Fruit fly (Drosophila melanogaster) whole organism, embryonic: ENCODE measurements around the gene CG13248.

Experiments used
- CG10209 ChIP-seq: fragments of 200-800 bp; sonication (Bioruptor generic); optimal IDR thresholded peaks from 3 replicates; lab custom pipeline; 2017; ENCODE audit warnings: missing biosample characterization, mild to moderate bottlenecking, missing genetic modification characterization, missing genetic modification reagents
- CG10565 ChIP-seq: fragments of 200-800 bp; sonication (Bioruptor generic); optimal IDR thresholded peaks from 3 replicates; lab custom pipeline; 2016; ENCODE audit warnings: missing biosample characterization, mild to moderate bottlenecking, missing genetic modification characterization
- CG11723 ChIP-seq: fragments of 200-800 bp; sonication (Bioruptor generic); optimal IDR thresholded peaks from 2 replicates; lab custom pipeline; 2017; ENCODE audit warnings: missing biosample characterization, mild to moderate bottlenecking, missing genetic modification characterization
- CG12104 ChIP-seq: fragments of 200-800 bp; sonication (Bioruptor generic); optimal IDR thresholded peaks from 3 replicates; lab custom pipeline; 2016; ENCODE audit warnings: missing biosample characterization, missing genetic modification characterization
- CG12744 ChIP-seq: fragments of 200-800 bp; sonication (Bioruptor generic); optimal IDR thresholded peaks from 2 replicates; lab custom pipeline; 2016; ENCODE audit warnings: missing biosample characterization, missing genetic modification characterization
- CG14965 ChIP-seq: fragments of 200-800 bp; sonication (Bioruptor generic); optimal IDR thresholded peaks from 2 replicates; lab custom pipeline; 2016; ENCODE audit warnings: missing biosample characterization, missing genetic modification characterization, borderline replicate concordance
- CG1602 ChIP-seq: fragments of 200-800 bp; sonication (Bioruptor generic); optimal IDR thresholded peaks from 3 replicates; lab custom pipeline; 2016; ENCODE audit warnings: missing biosample characterization, missing genetic modification characterization
- CG17802 ChIP-seq: fragments of 200-800 bp; sonication (Bioruptor generic); optimal IDR thresholded peaks from 2 replicates; lab custom pipeline; 2018; ENCODE audit warnings: missing biosample characterization, mild to moderate bottlenecking, missing genetic modification characterization, moderate library complexity
- CG2116 ChIP-seq: fragments of 200-800 bp; sonication (Bioruptor generic); optimal IDR thresholded peaks from 3 replicates; lab custom pipeline; 2018; ENCODE audit warnings: missing biosample characterization, mild to moderate bottlenecking, missing genetic modification characterization
- CG2199 ChIP-seq: fragments of 200-800 bp; sonication (Bioruptor generic); IDR thresholded peaks from 3 replicates; pipeline ENCODE4 v1.3.6; 2022; ENCODE audit warnings: missing biosample characterization, missing genetic modification characterization
- CG30020 ChIP-seq: fragments of 200-800 bp; optimal IDR thresholded peaks from 2 replicates; lab custom pipeline; 2019; ENCODE audit warnings: missing biosample characterization, mild to moderate bottlenecking, missing genetic modification characterization, moderate library complexity
- CG31365 ChIP-seq: fragments of 200-800 bp; sonication (Bioruptor generic); optimal IDR thresholded peaks from 2 replicates; lab custom pipeline; 2018; ENCODE audit warnings: missing biosample characterization, mild to moderate bottlenecking, missing genetic modification characterization
- CG31441 ChIP-seq: fragments of 200-800 bp; sonication (Bioruptor generic); IDR thresholded peaks from 2 replicates; pipeline ENCODE4 v1.3.6; 2022; ENCODE audit warnings: missing biosample characterization, missing genetic modification characterization
- CG34224 ChIP-seq: fragments of 200-800 bp; sonication (Bioruptor generic); IDR thresholded peaks from 3 replicates; pipeline ENCODE4 v1.3.6; 2022; ENCODE audit warnings: missing biosample characterization, missing genetic modification characterization; ENCODE audit not compliant: partially characterized antibody
- CG3726 ChIP-seq: fragments of 200-800 bp; sonication (Bioruptor generic); IDR thresholded peaks from 3 replicates; pipeline ENCODE4, ENCODE4 v1.3.6; 2022; ENCODE audit warnings: missing biosample characterization, missing genetic modification characterization
- CG3995 ChIP-seq: fragments of 200-800 bp; sonication (Bioruptor generic); optimal IDR thresholded peaks from 3 replicates; lab custom pipeline; 2016; ENCODE audit warnings: missing biosample characterization, missing genetic modification characterization
- CG4282 ChIP-seq: fragments of 200-800 bp; sonication (Bioruptor generic); optimal IDR thresholded peaks from 2 replicates; lab custom pipeline; 2016; ENCODE audit warnings: missing biosample characterization, missing genetic modification characterization
- CG5953 ChIP-seq: fragments of 200-800 bp; sonication (Bioruptor generic); IDR thresholded peaks from 2 replicates; pipeline ENCODE4 v1.3.6; 2022; ENCODE audit warnings: missing biosample characterization, missing genetic modification characterization
- CG7839 ChIP-seq: fragments of 200-800 bp; sonication (Bioruptor generic); optimal IDR thresholded peaks from 3 replicates; lab custom pipeline; 2018; ENCODE audit warnings: missing biosample characterization, mild to moderate bottlenecking, missing genetic modification characterization, moderate library complexity
- CG7928 ChIP-seq: fragments of 200-800 bp; sonication (Bioruptor generic); optimal IDR thresholded peaks from 2 replicates; lab custom pipeline; 2017; ENCODE audit warnings: missing biosample characterization, mild to moderate bottlenecking, missing genetic modification characterization
- CG8281 ChIP-seq: fragments of 200-800 bp; sonication (Bioruptor generic); optimal IDR thresholded peaks from 2 replicates; lab custom pipeline; 2018; ENCODE audit warnings: missing biosample characterization, mild to moderate bottlenecking, missing genetic modification characterization, moderate library complexity
- CG8290 ChIP-seq, 3 experiments: fragments of 200-800 bp; sonication (Bioruptor generic); optimal IDR thresholded peaks; 2 replicates each; lab custom pipeline; 2016 to 2019; ENCODE audit warnings: missing biosample characterization in 3 of 3, missing genetic modification characterization in 3 of 3, mild to moderate bottlenecking in 2 of 3, moderate library complexity in 1 of 3
- CG8944 ChIP-seq: fragments of 200-800 bp; sonication (Bioruptor generic); optimal IDR thresholded peaks from 3 replicates; lab custom pipeline; 2016; ENCODE audit warnings: missing biosample characterization, missing genetic modification characterization
- CTCF ChIP-seq: fragments of 200-800 bp; sonication (Bioruptor generic); optimal IDR thresholded peaks from 2 replicates; lab custom pipeline; 2017; ENCODE audit warnings: missing biosample characterization, mild to moderate bottlenecking, missing genetic modification characterization, moderate library complexity
- Hr51 ChIP-seq, 2 experiments: fragments of 200-800 bp; sonication (Bioruptor generic); optimal IDR thresholded peaks; 2 replicates in 1 of 2; 3 replicates in 1 of 2; lab custom pipeline; 2016 to 2018; ENCODE audit warnings: missing biosample characterization in 2 of 2, missing genetic modification characterization in 2 of 2, mild to moderate bottlenecking in 1 of 2, moderate library complexity in 1 of 2
- MTF-1 ChIP-seq: fragments of 200-800 bp; sonication (Bioruptor generic); optimal IDR thresholded peaks from 2 replicates; lab custom pipeline; 2018; ENCODE audit warnings: missing biosample characterization, mild to moderate bottlenecking, missing genetic modification characterization, borderline replicate concordance
- Med ChIP-seq: fragments of 200-800 bp; sonication (Bioruptor generic); peaks from one replicate; lab custom pipeline; 2016; ENCODE audit warnings: missing biosample characterization, missing genetic modification characterization, mild to moderate bottlenecking, inconsistent platforms, moderate library complexity
- Myb ChIP-seq: fragments of 200-800 bp; sonication (Bioruptor generic); optimal IDR thresholded peaks from 2 replicates; lab custom pipeline; 2016; ENCODE audit warnings: missing biosample characterization, missing genetic modification characterization
- Nf-YC ChIP-seq: fragments of 200-800 bp; optimal IDR thresholded peaks from 3 replicates; lab custom pipeline; 2019; ENCODE audit warnings: missing biosample characterization, mild to moderate bottlenecking, missing genetic modification characterization, moderate library complexity
- Poxn ChIP-seq: fragments of 200-800 bp; sonication (Bioruptor generic); IDR thresholded peaks from 2 replicates; pipeline ENCODE4 v1.3.6; 2022; ENCODE audit warnings: missing biosample characterization, missing genetic modification characterization
- Six4 ChIP-seq: fragments of 200-800 bp; sonication (Bioruptor generic); optimal IDR thresholded peaks from 2 replicates; lab custom pipeline; 2016; ENCODE audit warnings: missing biosample characterization, missing genetic modification characterization
- Stat92E ChIP-seq, 3 experiments: fragments of >200 bp in 2 of 3; fragments of 200-800 bp in 1 of 3; sonication (Bioruptor generic) in 1 of 3; optimal IDR thresholded peaks; 2 replicates each; lab custom pipeline; 2017 to 2019; ENCODE audit warnings: missing biosample characterization in 3 of 3, missing genetic modification characterization in 3 of 3, mild to moderate bottlenecking in 1 of 3, moderate library complexity in 1 of 3
- Vsx1 ChIP-seq: fragments of 200-800 bp; sonication (Bioruptor generic); optimal IDR thresholded peaks from 2 replicates; lab custom pipeline; 2017; ENCODE audit warnings: missing biosample characterization, mild to moderate bottlenecking, missing genetic modification characterization, missing genetic modification reagents
- ac ChIP-seq: fragments of 200-800 bp; sonication (Bioruptor generic); optimal IDR thresholded peaks from 3 replicates; lab custom pipeline; 2017; ENCODE audit warnings: missing biosample characterization, mild to moderate bottlenecking, missing genetic modification characterization
- bcd ChIP-seq: fragments of 200-800 bp; sonication (Bioruptor generic); optimal IDR thresholded peaks from 2 replicates; lab custom pipeline; 2017; ENCODE audit warnings: missing biosample characterization, mild to moderate bottlenecking, missing genetic modification characterization
- chn ChIP-seq: fragments of 200-800 bp; sonication (Bioruptor generic); optimal IDR thresholded peaks from 2 replicates; lab custom pipeline; 2016; ENCODE audit warnings: missing biosample characterization, missing genetic modification characterization
- croc ChIP-seq: fragments of 200-800 bp; sonication (Bioruptor generic); conservative IDR thresholded peaks from 3 replicates; pipeline ENCODE4 v1.3.6; 2022; ENCODE audit warnings: missing biosample characterization, missing genetic modification characterization
- dimm ChIP-seq: fragments of 200-800 bp; sonication (Bioruptor generic); IDR thresholded peaks from 2 replicates; pipeline ENCODE4 v1.3.6; 2022; ENCODE audit warnings: missing biosample characterization, missing genetic modification characterization
- ham ChIP-seq: fragments of 200-800 bp; sonication (Bioruptor generic); IDR thresholded peaks from 2 replicates; pipeline ENCODE4 v1.3.6; 2022; ENCODE audit warnings: missing biosample characterization, missing genetic modification characterization
- onecut ChIP-seq: fragments of 200-800 bp; sonication (Bioruptor generic); IDR thresholded peaks from 2 replicates; pipeline ENCODE4 v1.3.6; 2022; ENCODE audit warnings: missing biosample characterization, missing genetic modification characterization
- prd ChIP-seq, 3 experiments: fragments of >200 bp in 2 of 3; fragments of 200-800 bp in 1 of 3; sonication (Bioruptor generic) in 1 of 3; optimal IDR thresholded peaks in 2 of 3; IDR thresholded peaks in 1 of 3; 2 replicates in 2 of 3; 3 replicates in 1 of 3; pipeline versions ENCODE4 v1.3.6 to Lab custom; 2017 to 2022; ENCODE audit warnings: missing biosample characterization in 1 of 3, missing genetic modification characterization in 1 of 3
- sim ChIP-seq: fragments of 200-800 bp; sonication (Bioruptor generic); IDR thresholded peaks from 2 replicates; pipeline ENCODE4 v1.3.6; 2022; ENCODE audit warnings: missing biosample characterization, missing genetic modification characterization
- tx ChIP-seq: fragments of 200-800 bp; sonication (Bioruptor generic); optimal IDR thresholded peaks from 2 replicates; lab custom pipeline; 2016; ENCODE audit warnings: missing biosample characterization, missing genetic modification characterization
- vnd ChIP-seq: fragments of 200-800 bp; sonication (Bioruptor generic); IDR thresholded peaks from 3 replicates; pipeline ENCODE4 v1.3.6; 2022; ENCODE audit warnings: missing biosample characterization, missing genetic modification characterization; ENCODE audit not compliant: partially characterized antibody
- wdn ChIP-seq: fragments of 200-800 bp; sonication (Bioruptor generic); IDR thresholded peaks from 2 replicates; pipeline ENCODE4 v1.3.6; 2022; ENCODE audit warnings: missing biosample characterization, missing genetic modification characterization
- zen ChIP-seq: fragments of 200-800 bp; sonication (Bioruptor generic); optimal IDR thresholded peaks from 3 replicates; lab custom pipeline; 2018; ENCODE audit warnings: missing biosample characterization, mild to moderate bottlenecking, missing genetic modification characterization, moderate library complexity

The CG13248 gene

DNA sequence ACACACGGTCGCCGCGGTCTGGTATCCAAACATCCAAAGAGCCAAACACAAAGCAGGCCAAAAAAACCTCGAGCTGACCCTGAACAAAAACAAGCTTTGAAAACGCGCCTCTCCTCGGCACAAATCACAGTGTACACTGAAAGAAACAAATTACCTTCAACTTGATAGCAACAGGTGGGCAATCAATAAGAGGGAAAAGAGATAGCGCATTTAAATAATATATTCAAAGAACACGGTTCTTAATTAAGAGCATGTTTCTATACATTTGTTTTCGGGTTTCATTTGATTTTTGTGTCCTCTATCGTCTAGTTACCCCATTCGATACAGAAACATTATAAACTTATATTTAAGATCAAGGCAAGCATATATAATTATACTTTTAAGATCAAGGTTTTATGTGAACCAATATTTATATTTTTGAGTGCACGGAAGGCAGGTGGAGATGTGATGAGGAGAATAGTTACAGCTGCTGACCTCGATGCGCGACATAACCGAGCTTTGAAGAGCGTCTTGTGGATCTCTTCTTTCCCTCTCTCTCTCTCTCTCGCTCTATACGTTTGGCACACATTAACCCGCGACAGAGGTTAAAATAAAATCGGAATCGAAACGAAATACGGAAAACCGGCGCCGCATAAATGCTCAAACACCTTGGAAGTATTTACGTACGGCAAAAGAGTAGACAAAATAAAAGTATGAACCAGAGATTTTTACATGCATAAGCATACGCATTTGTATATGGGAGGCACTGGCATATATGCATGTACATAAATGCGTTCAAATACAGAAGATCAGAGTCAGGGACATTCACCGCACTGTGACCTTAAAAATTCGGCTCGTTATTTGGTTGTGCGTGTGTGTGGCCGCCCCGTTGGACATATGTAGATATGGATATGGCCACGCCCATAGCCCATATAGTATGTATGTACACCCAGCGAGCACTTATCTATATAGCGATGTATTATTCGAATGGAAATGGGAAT is 11.8 kb downstream of the CG13248 start (continued):
- peak; percentile 86 for TF ChIP-seq CG31441 (GFP tag; lab: Robert Waterston, UW)
- TF ChIP-seq CG1602 (GFP tag; lab: Kevin White, UChicago): peak; percentile 85
- peak; percentile 82 for TF ChIP-seq CG11723 (GFP tag; lab: Kevin White, UChicago)
- TF ChIP-seq CG7839 (tag; lab: Kevin White, UChicago): peak; percentile 91
- TF ChIP-seq vnd: no peak
- peak; percentile 68 for TF ChIP-seq onecut (GFP tag; lab: Robert Waterston, UW)
- peak; percentile 74 for TF ChIP-seq CG12744 (GFP tag; lab: Kevin White, UChicago)
- no peak for TF ChIP-seq dimm
- peak; percentile 70 for TF ChIP-seq CG8281
- TF ChIP-seq CG2199 (GFP tag; lab: Robert Waterston, UW): no peak; the same call in 2 of the 3 replicates
- TF ChIP-seq CG5953 (GFP tag; lab: Robert Waterston, UW): no peak; the same call in 1 of the 2 replicates
- TF ChIP-seq CG3726 (GFP tag; lab: Robert Waterston, UW): no peak
- TF ChIP-seq wdn: 0 out of 2 replicates have a peak, but pooled peaks have one; percentile 21
- TF ChIP-seq Six4 (GFP tag; lab: Kevin White, UChicago): peak; percentile 69
- peak; percentile 81 for TF ChIP-seq CG12104 (GFP tag; lab: Kevin White, UChicago)
- TF ChIP-seq Stat92E (GFP tag; optimal IDR thresholded peaks at IDR 0.05; lab: Kevin White, UChicago): peak in 1 of 3 experiments; percentile 46
- peak; percentile 75 for TF ChIP-seq tx (GFP tag; lab: Kevin White, UChicago)
- TF ChIP-seq CG10209 (GFP tag; lab: Kevin White, UChicago): peak; percentile 83
- TF ChIP-seq CG17802 (tag; lab: Kevin White, UChicago): peak; percentile 56
- peak; percentile 77 for TF ChIP-seq Nf-YC (tag; lab: Kevin White, UChicago)
- TF ChIP-seq CG14965 (GFP tag; lab: Kevin White, UChicago): peak; percentile 38
- TF ChIP-seq CG30020 (tag; lab: Kevin White, UChicago): peak; percentile 66
- peak; percentile 89 for TF ChIP-seq bcd (GFP tag; lab: Kevin White, UChicago)
- TF ChIP-seq CG34224 (GFP tag; lab: Robert Waterston, UW): 0 out of 3 replicates have a peak, but pooled peaks have one; percentile 5
- TF ChIP-seq CG8944: peak; percentile 50
- peak; percentile 37 for TF ChIP-seq CG8290 (GFP tag; optimal IDR thresholded peaks at IDR 0.05; lab: Kevin White, UChicago)
- peak in 1 of 2 experiments; percentile 59 for TF ChIP-seq CG8290 (tag; optimal IDR thresholded peaks at IDR 0.05; lab: Kevin White, UChicago)
- TF ChIP-seq chn: peak; percentile 73
- TF ChIP-seq CTCF (GFP tag; lab: Kevin White, UChicago): peak; percentile 41
- TF ChIP-seq ac: peak; percentile 35
- peak; percentile 51 for TF ChIP-seq CG7928 (GFP tag; lab: Kevin White, UChicago)
- peak; percentile 36; the same call in 2 of the 3 replicates for TF ChIP-seq croc (GFP tag; lab: Robert Waterston, UW)
- peak; percentile 55 to 92 for TF ChIP-seq Hr51 (GFP tag; optimal IDR thresholded peaks at IDR 0.05; lab: Kevin White, UChicago)
- peak; percentile 93 for TF ChIP-seq Med
- no peak for TF ChIP-seq Poxn (GFP tag; lab: Robert Waterston, UW)
- no peak for TF ChIP-seq prd (optimal IDR thresholded peaks at IDR 0.05; lab: Kevin White, UChicago)
- peak; percentile 81 for TF ChIP-seq prd (GFP tag; IDR thresholded peaks at IDR 0.05; lab: Robert Waterston, UW)
- TF ChIP-seq ham (GFP tag; lab: Robert Waterston, UW): peak; percentile 42; the same call in 1 of the 2 replicates
- peak; percentile 21 for TF ChIP-seq Myb (GFP tag; lab: Kevin White, UChicago)
- TF ChIP-seq CG2116 (GFP tag; lab: Kevin White, UChicago): peak; percentile 39
- peak; percentile 29 for TF ChIP-seq CG10565 (GFP tag; lab: Kevin White, UChicago)
- peak; percentile 22 for TF ChIP-seq CG3995 (GFP tag; lab: Kevin White, UChicago)
- TF ChIP-seq sim (GFP tag; lab: Robert Waterston, UW): no peak; the same call in 1 of the 2 replicates
- TF ChIP-seq MTF-1: no peak
- TF ChIP-seq CG4282 (GFP tag; lab: Kevin White, UChicago): no peak
- TF ChIP-seq Vsx1 (GFP tag; lab: Kevin White, UChicago): peak; percentile 88
- TF ChIP-seq CG31365: peak; percentile 62
- peak; percentile 46 for TF ChIP-seq zen
